Worm (Caenorhabditis elegans) whole organism, L1 larva: Measurements from ENCODE around the gene C26B9.3.

Source experiments
- ceh-8 ChIP-seq: fragments of 200-800 bp; sonication (Bioruptor generic); optimal IDR thresholded peaks from 2 replicates; lab custom pipeline; 2018; ENCODE audit warnings: mild to moderate bottlenecking, missing genetic modification characterization, moderate library complexity, missing compliant biosample characterization
- efl-1 ChIP-seq, 4 experiments: fragments of 150-350 bp; optimal IDR thresholded peaks in 3 of 4; peaks in 1 of 4; 1 replicate in 1 of 4; 2 replicates in 3 of 4; lab custom pipeline; 2014; ENCODE audit warnings: missing biosample characterization in 2 of 4, missing genetic modification characterization in 2 of 4, missing genetic modification reagents in 2 of 4
- egl-13 ChIP-seq: sonication (generic microtip); optimal IDR thresholded peaks from 2 replicates; lab custom pipeline; 2016; ENCODE audit warnings: missing genotype, missing genetic modification reagents, missing genetic modification characterization, missing compliant biosample characterization
- fkh-4 ChIP-seq: sonication (generic microtip); optimal IDR thresholded peaks from 2 replicates; lab custom pipeline; 2016; ENCODE audit warnings: missing compliant biosample characterization, missing genetic modification characterization, borderline replicate concordance
- fkh-8 ChIP-seq: sonication (generic microtip); optimal IDR thresholded peaks from 2 replicates; lab custom pipeline; 2016; ENCODE audit warnings: mild to moderate bottlenecking, missing genetic modification characterization, missing compliant biosample characterization
- hlh-17 ChIP-seq: fragments of 200-800 bp; sonication (Bioruptor generic); optimal IDR thresholded peaks from 2 replicates; lab custom pipeline; 2018; ENCODE audit warnings: missing genetic modification characterization, mild to moderate bottlenecking, missing compliant biosample characterization, moderate library complexity, borderline replicate concordance
- hlh-4 ChIP-seq: sonication (generic microtip); optimal IDR thresholded peaks from 2 replicates; lab custom pipeline; 2016; ENCODE audit warnings: mild to moderate bottlenecking, missing genetic modification characterization, missing compliant biosample characterization
- lin-14 ChIP-seq: fragments of 200-800 bp; sonication (Bioruptor generic); optimal IDR thresholded peaks from 2 replicates; lab custom pipeline; 2018; ENCODE audit warnings: mild to moderate bottlenecking, missing genetic modification characterization, moderate library complexity, missing compliant biosample characterization
- lir-3 ChIP-seq: sonication (generic microtip); optimal IDR thresholded peaks from 2 replicates; lab custom pipeline; 2016; ENCODE audit warnings: mild to moderate bottlenecking, missing genetic modification characterization, moderate library complexity, missing compliant biosample characterization; ENCODE audit not compliant: poor library complexity
- mep-1 ChIP-seq: fragments of 150-350 bp; optimal IDR thresholded peaks from 2 replicates; lab custom pipeline; 2014; ENCODE audit warnings: missing biosample characterization, missing genetic modification characterization
- nhr-11 ChIP-seq: fragments of 150-350 bp; optimal IDR thresholded peaks from 2 replicates; lab custom pipeline; 2014; ENCODE audit warnings: missing biosample characterization, missing genetic modification characterization
- nhr-47 ChIP-seq: sonication (generic microtip); optimal IDR thresholded peaks from 2 replicates; lab custom pipeline; 2016; ENCODE audit warnings: mild to moderate bottlenecking, missing genetic modification characterization, moderate library complexity, missing compliant biosample characterization
- nhr-71 ChIP-seq: sonication (generic microtip); optimal IDR thresholded peaks from 2 replicates; lab custom pipeline; 2016; ENCODE audit warnings: mild to moderate bottlenecking, missing genetic modification characterization, moderate library complexity, missing compliant biosample characterization
- pqm-1 ChIP-seq: sonication (generic microtip); optimal IDR thresholded peaks from 3 replicates; lab custom pipeline; 2017; ENCODE audit warnings: missing biosample characterization, missing genetic modification characterization
- sox-4 ChIP-seq: sonication (generic microtip); optimal IDR thresholded peaks from 2 replicates; lab custom pipeline; 2016; ENCODE audit warnings: missing genetic modification characterization, missing compliant biosample characterization
- swsn-7 ChIP-seq: sonication (generic microtip); optimal IDR thresholded peaks from 2 replicates; lab custom pipeline; 2016; ENCODE audit warnings: missing genetic modification characterization, missing compliant biosample characterization
- vab-15 ChIP-seq: sonication (generic microtip); optimal IDR thresholded peaks from 2 replicates; lab custom pipeline; 2017; ENCODE audit warnings: missing genotype, mild to moderate bottlenecking, missing genetic modification characterization, missing compliant biosample characterization

The C26B9.3 gene

ce11 chrX:5387629-5388028 is 49.5 kb downstream of the C26B9.3 start:
- TF ChIP-seq vab-15 (no peak), nhr-11 (tag; lab: Kevin White, UChicago) (peak; percentile 30), lir-3 (no peak), ceh-8 (GFP tag; lab: Kevin White, UChicago) (peak; percentile 49), egl-13 (no peak), sox-4 (tag; lab: Kevin White, UChicago) (peak; percentile 38), hlh-4 (peak; percentile 86), fkh-4 (tag; lab: Kevin White, UChicago) (no peak), hlh-17 (GFP tag; lab: Kevin White, UChicago) (no peak), mep-1 (tag; lab: Kevin White, UChicago) (peak; percentile 1), fkh-8 (tag; lab: Kevin White, UChicago) (peak; percentile 88), pqm-1 (no peak), nhr-71 (tag; lab: Kevin White, UChicago) (peak; percentile 74), efl-1 (optimal IDR thresholded peaks at IDR 0.05; lab: Kevin White, UChicago) (no peak), efl-1 (GFP tag; optimal IDR thresholded peaks at IDR 0.05 in 1 of 2; lab: Kevin White, UChicago) (peak in 1 of 2 experiments; percentile 33), lin-14 (GFP tag; lab: Kevin White, UChicago) (peak; percentile 53), nhr-47 (tag; lab: Kevin White, UChicago) (peak; percentile 65), swsn-7 (peak; percentile 12)
